Worm (Caenorhabditis elegans): Measurements from ENCODE around the gene gpa-5.
A peak's percentile ranks its signal among the peaks of the same experiment; 100 is the strongest.

gpa-5 gene

ce11 chrX:2116304-2116867 is 4.5 kb downstream of the gpa-5 start:
- TF ChIP-seq hmg-4 (GFP tag; optimal IDR thresholded peaks at IDR 0.05) (no peak), hnd-1 (tag; optimal IDR thresholded peaks at IDR 0.05) (no peak), tbx-37 (GFP tag; conservative IDR thresholded peaks at IDR 0.05) (no peak), tbx-11 (GFP tag; IDR thresholded peaks at IDR 0.05) (no peak), sea-1 (GFP tag; conservative IDR thresholded peaks at IDR 0.05) (no peak), ets-7 (tag; optimal IDR thresholded peaks at IDR 0.05) (no peak), B0310.2 (tag; optimal IDR thresholded peaks at IDR 0.05) (no peak), ama-1 (optimal IDR thresholded peaks at IDR 0.05) (no peak), F13C5.2 (tag; optimal IDR thresholded peaks at IDR 0.05) (no peak), ceh-36 (tag; optimal IDR thresholded peaks at IDR 0.05) (no peak), flt-1 (GFP tag; IDR thresholded peaks at IDR 0.05) (no peak), pes-1 (GFP tag; IDR thresholded peaks at IDR 0.05) (no peak), tra-4 (tag; optimal IDR thresholded peaks at IDR 0.05) (no peak), aly-1 (tag; optimal IDR thresholded peaks at IDR 0.05) (no peak), hmbx-1 (tag; optimal IDR thresholded peaks at IDR 0.05) (no peak), scrt-1 (GFP tag; IDR thresholded peaks at IDR 0.05) (no peak), ceh-13 (GFP tag; optimal IDR thresholded peaks at IDR 0.05) (no peak)

- TF ChIP-seq pes-1 (GFP tag; IDR thresholded peaks at IDR 0.05) (no peak), ama-1 (optimal IDR thresholded peaks at IDR 0.05) (no peak), B0310.2 (tag; optimal IDR thresholded peaks at IDR 0.05) (no peak), tra-4 (tag; optimal IDR thresholded peaks at IDR 0.05) (no peak), ets-7 (tag; optimal IDR thresholded peaks at IDR 0.05) (no peak), F13C5.2 (tag; optimal IDR thresholded peaks at IDR 0.05) (no peak), flt-1 (GFP tag; IDR thresholded peaks at IDR 0.05) (no peak), hnd-1 (tag; optimal IDR thresholded peaks at IDR 0.05) (no peak), ceh-13 (GFP tag; optimal IDR thresholded peaks at IDR 0.05) (no peak), scrt-1 (GFP tag; IDR thresholded peaks at IDR 0.05) (no peak)
These were observed 6.7 kb downstream of the gpa-5 start for ce11 chrX:2114171-2114570.

ce11 chrX:2113004-2113403 is 7.9 kb downstream of the gpa-5 start, which contains the start of gene bus-5:
TSS of gene bus-5 (minus strand) at chrX:2113104.
- TF ChIP-seq hmg-4 (GFP tag; optimal IDR thresholded peaks at IDR 0.05): no peak
- no peak for TF ChIP-seq ama-1 (optimal IDR thresholded peaks at IDR 0.05)
- no peak for TF ChIP-seq hnd-1 (tag; optimal IDR thresholded peaks at IDR 0.05)
- no peak for TF ChIP-seq pes-1 (GFP tag; IDR thresholded peaks at IDR 0.05)
- no peak for TF ChIP-seq scrt-1 (GFP tag; IDR thresholded peaks at IDR 0.05)
- TF ChIP-seq tra-4 (tag; optimal IDR thresholded peaks at IDR 0.05): no peak
- TF ChIP-seq hmbx-1 (tag; optimal IDR thresholded peaks at IDR 0.05): no peak
- no peak for TF ChIP-seq ceh-36 (tag; optimal IDR thresholded peaks at IDR 0.05)
- no peak for TF ChIP-seq B0310.2 (tag; optimal IDR thresholded peaks at IDR 0.05)
- no peak for TF ChIP-seq ceh-13 (GFP tag; optimal IDR thresholded peaks at IDR 0.05)
- TF ChIP-seq aly-1 (tag; optimal IDR thresholded peaks at IDR 0.05): no peak
- no peak for TF ChIP-seq tbx-37 (GFP tag; conservative IDR thresholded peaks at IDR 0.05)
- TF ChIP-seq ets-7 (tag; optimal IDR thresholded peaks at IDR 0.05): no peak
- no peak for TF ChIP-seq flt-1 (GFP tag; IDR thresholded peaks at IDR 0.05)
- TF ChIP-seq sea-1 (GFP tag; conservative IDR thresholded peaks at IDR 0.05): no peak

ce11 chrX:2110603-2111327 is 10.1 kb downstream of the gpa-5 start:
- no peak for TF ChIP-seq F13C5.2 (tag; optimal IDR thresholded peaks at IDR 0.05)
- TF ChIP-seq hnd-1 (tag; optimal IDR thresholded peaks at IDR 0.05): no peak
- no peak for TF ChIP-seq scrt-1 (GFP tag; IDR thresholded peaks at IDR 0.05)
- TF ChIP-seq ceh-36 (tag; optimal IDR thresholded peaks at IDR 0.05): no peak
- no peak for TF ChIP-seq ama-1 (optimal IDR thresholded peaks at IDR 0.05)
- no peak for TF ChIP-seq tbx-37 (GFP tag; conservative IDR thresholded peaks at IDR 0.05)
- no peak for TF ChIP-seq B0310.2 (tag; optimal IDR thresholded peaks at IDR 0.05)
- TF ChIP-seq ceh-13 (GFP tag; optimal IDR thresholded peaks at IDR 0.05): no peak
- no peak for TF ChIP-seq sea-1 (GFP tag; conservative IDR thresholded peaks at IDR 0.05)
- TF ChIP-seq pes-1 (GFP tag; IDR thresholded peaks at IDR 0.05): no peak

- TF ChIP-seq tra-4 (tag; optimal IDR thresholded peaks at IDR 0.05) (no peak), scrt-1 (GFP tag; IDR thresholded peaks at IDR 0.05) (no peak), pes-1 (GFP tag; IDR thresholded peaks at IDR 0.05) (no peak), B0310.2 (tag; optimal IDR thresholded peaks at IDR 0.05) (no peak), tbx-11 (GFP tag; IDR thresholded peaks at IDR 0.05) (no peak), ama-1 (optimal IDR thresholded peaks at IDR 0.05) (no peak), F13C5.2 (tag; optimal IDR thresholded peaks at IDR 0.05) (no peak), ets-7 (tag; optimal IDR thresholded peaks at IDR 0.05) (no peak), hnd-1 (tag; optimal IDR thresholded peaks at IDR 0.05) (no peak), tbx-37 (GFP tag; conservative IDR thresholded peaks at IDR 0.05) (no peak)
These were observed 12.2 kb downstream of the gpa-5 start, which contains the start of gene F53B1.2 for ce11 chrX:2108682-2109081. TSS of gene F53B1.2 (plus strand) at chrX:2108982.

ce11 chrX:2108182-2108581 is 12.7 kb downstream of the gpa-5 start:
- TF ChIP-seq F13C5.2 (tag; optimal IDR thresholded peaks at IDR 0.05): no peak
- 0 out of 2 replicates have a peak, but pooled peaks have one; percentile 16 for TF ChIP-seq sea-1 (GFP tag; conservative IDR thresholded peaks at IDR 0.05)
- 0 out of 2 replicates have a peak, but pooled peaks have one; percentile 8 for TF ChIP-seq tbx-11 (GFP tag; IDR thresholded peaks at IDR 0.05)
- 0 out of 2 replicates have a peak, but pooled peaks have one; percentile 23 for TF ChIP-seq tbx-37 (GFP tag; conservative IDR thresholded peaks at IDR 0.05)
- no peak for TF ChIP-seq ama-1 (optimal IDR thresholded peaks at IDR 0.05)

- no peak for TF ChIP-seq aly-1 (tag; optimal IDR thresholded peaks at IDR 0.05)
- TF ChIP-seq tra-4 (tag; optimal IDR thresholded peaks at IDR 0.05): no peak
- no peak for TF ChIP-seq B0310.2 (tag; optimal IDR thresholded peaks at IDR 0.05)
- TF ChIP-seq ceh-36 (tag; optimal IDR thresholded peaks at IDR 0.05): no peak
- no peak for TF ChIP-seq F13C5.2 (tag; optimal IDR thresholded peaks at IDR 0.05)
- TF ChIP-seq hmg-4 (GFP tag; optimal IDR thresholded peaks at IDR 0.05): no peak
- no peak for TF ChIP-seq ets-7 (tag; optimal IDR thresholded peaks at IDR 0.05)
- TF ChIP-seq ceh-13 (GFP tag; optimal IDR thresholded peaks at IDR 0.05): no peak
- no peak for TF ChIP-seq sea-1 (GFP tag; conservative IDR thresholded peaks at IDR 0.05)
- no peak for TF ChIP-seq tbx-11 (GFP tag; IDR thresholded peaks at IDR 0.05)
- TF ChIP-seq tbx-37 (GFP tag; conservative IDR thresholded peaks at IDR 0.05): no peak
- TF ChIP-seq ama-1 (optimal IDR thresholded peaks at IDR 0.05): no peak
- no peak for TF ChIP-seq hmbx-1 (tag; optimal IDR thresholded peaks at IDR 0.05)
- no peak for TF ChIP-seq flt-1 (GFP tag; IDR thresholded peaks at IDR 0.05)
- TF ChIP-seq hnd-1 (tag; optimal IDR thresholded peaks at IDR 0.05): no peak
- TF ChIP-seq scrt-1 (GFP tag; IDR thresholded peaks at IDR 0.05): no peak
- no peak for TF ChIP-seq pes-1 (GFP tag; IDR thresholded peaks at IDR 0.05)
These were observed 13.4 kb downstream of the gpa-5 start for ce11 chrX:2107414-2107813.

All from whole organism, early embryonic.